In the genomic region with DNA sequence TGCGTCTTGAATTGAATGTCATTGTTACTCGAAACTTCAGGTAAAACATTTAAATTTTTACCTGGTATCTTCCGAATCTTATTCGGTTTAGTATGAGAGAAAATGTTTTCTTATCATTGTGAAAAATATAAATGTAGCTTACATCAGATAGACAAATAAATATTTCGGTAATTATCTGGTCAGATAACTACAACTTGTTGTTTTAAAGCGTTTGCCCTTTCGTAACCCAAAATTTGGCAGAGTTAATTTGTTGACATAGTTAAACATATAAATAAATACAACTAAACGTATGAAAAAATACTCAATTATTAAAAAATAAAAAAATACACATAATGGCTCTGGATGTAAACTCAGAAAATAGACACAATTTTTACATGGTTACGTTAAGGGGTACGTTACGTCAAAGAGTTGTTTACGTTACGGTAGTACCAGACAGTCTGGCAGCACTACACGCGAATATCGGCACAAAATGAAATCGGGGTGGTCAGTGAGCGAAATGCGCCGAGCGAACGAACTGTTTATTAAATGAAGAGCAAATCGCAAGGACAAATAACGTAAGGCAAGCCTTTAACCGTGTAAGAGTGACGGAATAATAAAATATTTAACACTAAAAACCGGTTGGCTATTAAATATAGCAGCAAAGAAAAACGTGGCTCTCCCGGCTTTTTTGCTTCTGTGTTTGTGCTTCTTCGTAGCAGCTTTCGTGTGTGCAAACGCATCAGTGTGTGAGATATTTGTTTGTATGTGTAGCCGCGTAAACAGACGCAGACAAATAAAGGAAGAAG, we compare ENCODE assay signal across 5 fruit fly cellular contexts.
TF ChIP-seq lines count a peak whose summit lies in the region.

No protein-coding gene starts in this region.

- TF ChIP-seq CTCF in whole organism, embryonic (GFP tag; optimal IDR thresholded peaks at IDR 0.05; lab: Kevin White, UChicago): peak; percentile 43

TF ChIP-seq in whole organism, adult, 20 proteins besides CTCF, POLR2A, EP300 and RAD21 (continues in another document):
- TF ChIP-seq pad (GFP tag; optimal IDR thresholded peaks at IDR 0.05; lab: Kevin White, UChicago): peak; percentile 35
- peak; percentile 77 for TF ChIP-seq Mnt (GFP tag; optimal IDR thresholded peaks at IDR 0.05; lab: Kevin White, UChicago)
- peak; percentile 5 for TF ChIP-seq Crg-1 (GFP tag; optimal IDR thresholded peaks at IDR 0.05; lab: Kevin White, UChicago)
- TF ChIP-seq ovo (GFP tag; optimal IDR thresholded peaks at IDR 0.05; lab: Kevin White, UChicago): no peak
- peak; percentile 93 for TF ChIP-seq kay (GFP tag; lab: Kevin White, UChicago; ENCODE audit: borderline replicate concordance)
- TF ChIP-seq bab1 (GFP tag; optimal IDR thresholded peaks at IDR 0.05; lab: Kevin White, UChicago): peak; percentile 13
- TF ChIP-seq CG14711 (tag; optimal IDR thresholded peaks at IDR 0.05; lab: Kevin White, UChicago): no peak
- no peak for TF ChIP-seq CG33017 (tag; optimal IDR thresholded peaks at IDR 0.05; lab: Kevin White, UChicago)
- TF ChIP-seq Clk (GFP tag; optimal IDR thresholded peaks at IDR 0.05; lab: Kevin White, UChicago): no peak
- no peak for TF ChIP-seq CG1620 (GFP tag; optimal IDR thresholded peaks at IDR 0.05; lab: Kevin White, UChicago)
- no peak for TF ChIP-seq Hr96 (GFP tag; optimal IDR thresholded peaks at IDR 0.05; lab: Kevin White, UChicago)
- TF ChIP-seq cnc (optimal IDR thresholded peaks at IDR 0.05; lab: Kevin White, UChicago): no peak
- peak; percentile 5 for TF ChIP-seq CG12768 (GFP tag; optimal IDR thresholded peaks at IDR 0.05; lab: Kevin White, UChicago)
- TF ChIP-seq tj (GFP tag; optimal IDR thresholded peaks at IDR 0.05; lab: Kevin White, UChicago): peak; percentile 12
- no peak for TF ChIP-seq CG5204 (GFP tag; optimal IDR thresholded peaks at IDR 0.05; lab: Kevin White, UChicago)
- TF ChIP-seq toe (GFP tag; optimal IDR thresholded peaks at IDR 0.05; lab: Kevin White, UChicago): no peak

TF ChIP-seq in whole organism, embryonic, 481 proteins besides CTCF, POLR2A, EP300 and RAD21 (continues in another document):
- TF ChIP-seq CG12659 (GFP tag; optimal IDR thresholded peaks at IDR 0.05; lab: Kevin White, UChicago) (peak; percentile 35), ci (GFP tag; IDR thresholded peaks at IDR 0.05; lab: Robert Waterston, UW) (peak; percentile 15; the same call in 1 of the 3 replicates), lbe (GFP tag; optimal IDR thresholded peaks at IDR 0.05; lab: Kevin White, UChicago) (peak; percentile 33), gsb-n (tag; optimal IDR thresholded peaks at IDR 0.05; lab: Kevin White, UChicago) (no peak), CG6272 (GFP tag; IDR thresholded peaks at IDR 0.05; lab: Robert Waterston, UW) (no peak), CG34376 (GFP tag; optimal IDR thresholded peaks at IDR 0.05; lab: Kevin White, UChicago) (peak; percentile 45), CG34224 (GFP tag; IDR thresholded peaks at IDR 0.05; lab: Robert Waterston, UW; ENCODE audit: partially characterized antibody) (peak; percentile 59), bbx (GFP tag; IDR thresholded peaks at IDR 0.05; lab: Robert Waterston, UW; ENCODE audit: partially characterized antibody) (0 out of 2 replicates have a peak, but pooled peaks have one; percentile 29), sna (GFP tag; IDR thresholded peaks at IDR 0.05; lab: Robert Waterston, UW; ENCODE audit: partially characterized antibody) (no peak), sens (GFP tag; lab: Kevin White, UChicago) (peak; percentile 31), Sry-δ (GFP tag; optimal IDR thresholded peaks at IDR 0.05; lab: Kevin White, UChicago) (peak; percentile 9), cg (GFP tag; optimal IDR thresholded peaks at IDR 0.05; lab: Kevin White, UChicago) (peak; percentile 93), lilli (GFP tag; optimal IDR thresholded peaks at IDR 0.05; lab: Kevin White, UChicago) (no peak), Max (GFP tag; optimal IDR thresholded peaks at IDR 0.05; lab: Kevin White, UChicago) (peak; percentile 41), CG16813 (GFP tag; IDR thresholded peaks at IDR 0.05; lab: Robert Waterston, UW; ENCODE audit: partially characterized antibody) (peak; percentile 38; the same call in 2 of the 3 replicates)

TF ChIP-seq in whole organism, prepupa, 60 proteins besides CTCF, POLR2A, EP300 and RAD21 (continues in another document):
- TF ChIP-seq CG6808 (GFP tag; optimal IDR thresholded peaks at IDR 0.05; lab: Kevin White, UChicago): no peak
- no peak for TF ChIP-seq dsx (GFP tag; optimal IDR thresholded peaks at IDR 0.05; lab: Kevin White, UChicago; ENCODE audit: poor library complexity, severe bottlenecking)
- TF ChIP-seq Ets96B (tag; optimal IDR thresholded peaks at IDR 0.05; lab: Kevin White, UChicago): no peak
- peak; percentile 29; the same call in 1 of the 2 replicates for TF ChIP-seq CG15336 (GFP tag; IDR thresholded peaks at IDR 0.05; lab: Robert Waterston, UW)
- peak; percentile 5 for TF ChIP-seq esn (GFP tag; optimal IDR thresholded peaks at IDR 0.05; lab: Kevin White, UChicago)
- TF ChIP-seq Hr39 (GFP tag; optimal IDR thresholded peaks at IDR 0.05; lab: Kevin White, UChicago): no peak
- TF ChIP-seq cyc (GFP tag; optimal IDR thresholded peaks at IDR 0.05; lab: Kevin White, UChicago): no peak
- peak; percentile 55 for TF ChIP-seq Eip93F (GFP tag; optimal IDR thresholded peaks at IDR 0.05; lab: Kevin White, UChicago)
- TF ChIP-seq Gug (GFP tag; IDR thresholded peaks at IDR 0.05; lab: Robert Waterston, UW): no peak
- TF ChIP-seq pdm3 (GFP tag; optimal IDR thresholded peaks at IDR 0.05; lab: Kevin White, UChicago): no peak
- no peak for TF ChIP-seq dac (GFP tag; optimal IDR thresholded peaks at IDR 0.05; lab: Kevin White, UChicago)
- peak; percentile 25 for TF ChIP-seq CG6854 (GFP tag; optimal IDR thresholded peaks at IDR 0.05; lab: Kevin White, UChicago)
- no peak for TF ChIP-seq CG6276 (GFP tag; optimal IDR thresholded peaks at IDR 0.05; lab: Kevin White, UChicago)
- TF ChIP-seq CG34406 (GFP tag; optimal IDR thresholded peaks at IDR 0.05; lab: Kevin White, UChicago): no peak
- no peak for TF ChIP-seq CG11294 (GFP tag; IDR thresholded peaks at IDR 0.05; lab: Robert Waterston, UW)
- no peak for TF ChIP-seq Lpt (GFP tag; optimal IDR thresholded peaks at IDR 0.05; lab: Kevin White, UChicago)
- TF ChIP-seq Met (GFP tag; optimal IDR thresholded peaks at IDR 0.05; lab: Kevin White, UChicago): no peak
- no peak for TF ChIP-seq Ets21C (GFP tag; optimal IDR thresholded peaks at IDR 0.05; lab: Kevin White, UChicago)

TF ChIP-seq in whole organism, pupa, 21 proteins besides CTCF, POLR2A, EP300 and RAD21:
- TF ChIP-seq CG4496 (GFP tag; IDR thresholded peaks at IDR 0.05; lab: Robert Waterston, UW) (peak; percentile 57), CG17806 (tag; optimal IDR thresholded peaks at IDR 0.05; lab: Kevin White, UChicago) (no peak), EcR (GFP tag; optimal IDR thresholded peaks at IDR 0.05; lab: Kevin White, UChicago) (peak; percentile 82)

TF ChIP-seq in whole organism, wandering third instar larva, 38 proteins besides CTCF, POLR2A, EP300 and RAD21:
- TF ChIP-seq Jra (GFP tag; optimal IDR thresholded peaks at IDR 0.05; lab: Kevin White, UChicago): no peak
- TF ChIP-seq dsf (GFP tag; optimal IDR thresholded peaks at IDR 0.05; lab: Kevin White, UChicago; ENCODE audit: borderline replicate concordance): no peak
- TF ChIP-seq N (GFP tag; optimal IDR thresholded peaks at IDR 0.05; lab: Kevin White, UChicago): peak; percentile 19
- peak; percentile 32 for TF ChIP-seq Sp1 (GFP tag; optimal IDR thresholded peaks at IDR 0.05; lab: Kevin White, UChicago)
- no peak for TF ChIP-seq CG32264 (GFP tag; optimal IDR thresholded peaks at IDR 0.05; lab: Kevin White, UChicago)
- no peak for TF ChIP-seq usp (GFP tag; optimal IDR thresholded peaks at IDR 0.05; lab: Kevin White, UChicago)
- TF ChIP-seq Rel (GFP tag; optimal IDR thresholded peaks at IDR 0.05; lab: Kevin White, UChicago): peak; percentile 54
- TF ChIP-seq Rel (tag; optimal IDR thresholded peaks at IDR 0.05; lab: Kevin White, UChicago): no peak
- no peak for TF ChIP-seq jim (GFP tag; optimal IDR thresholded peaks at IDR 0.05; lab: Kevin White, UChicago)
- TF ChIP-seq sv (GFP tag; optimal IDR thresholded peaks at IDR 0.05; lab: Kevin White, UChicago): no peak
- TF ChIP-seq psq (GFP tag; optimal IDR thresholded peaks at IDR 0.05; lab: Kevin White, UChicago): peak; percentile 95
- TF ChIP-seq sage (GFP tag; optimal IDR thresholded peaks at IDR 0.05; lab: Kevin White, UChicago): peak; percentile 60
- peak; percentile 10 for TF ChIP-seq OdsH (GFP tag; optimal IDR thresholded peaks at IDR 0.05; lab: Kevin White, UChicago)
